Worm (Caenorhabditis elegans): ENCODE measurements around the gene F25D1.8.

The F25D1.8 gene

ce11 chrV:10539114-10539513 is at the start of gene F25D1.8:
Gene F25D1.8 (plus strand): TSS chrV:10539414.
- no peak for TF ChIP-seq unc-62 (GFP tag; optimal IDR thresholded peaks at IDR 0.05)

- TF ChIP-seq unc-62 (GFP tag; optimal IDR thresholded peaks at IDR 0.05): no peak
These were observed 49.2 kb upstream of the F25D1.8 start, which contains the start of gene ncx-5 for ce11 chrV:10489998-10490397. Gene ncx-5 (minus strand): TSS chrV:10490098.

ce11 chrV:10491443-10491842 is 47.8 kb upstream of the F25D1.8 start, which contains the start of gene aqp-5:
Gene aqp-5 (plus strand): TSS chrV:10491743.
- TF ChIP-seq unc-62 (GFP tag; optimal IDR thresholded peaks at IDR 0.05): no peak

- no peak for TF ChIP-seq unc-62 (GFP tag; optimal IDR thresholded peaks at IDR 0.05)
These were observed 46.1 kb upstream of the F25D1.8 start, which contains the start of gene ugt-33 for ce11 chrV:10493150-10493549. Gene ugt-33 (plus strand): TSS chrV:10493409.

ce11 chrV:10496733-10497132 is 42.5 kb upstream of the F25D1.8 start, which contains the start of gene C35A5.4:
Gene C35A5.4 (plus strand): TSS chrV:10497033.
- TF ChIP-seq unc-62 (GFP tag; optimal IDR thresholded peaks at IDR 0.05): no peak

ce11 chrV:10501295-10501694 is 37.9 kb upstream of the F25D1.8 start, which contains the start of gene C35A5.3:
Gene C35A5.3 (minus strand): TSS chrV:10501395.
- TF ChIP-seq unc-62 (GFP tag; optimal IDR thresholded peaks at IDR 0.05): no peak

ce11 chrV:10503011-10503410 is 36.2 kb upstream of the F25D1.8 start, which contains the start of gene C35A5.11:
Gene C35A5.11 (minus strand): TSS chrV:10503111.
- TF ChIP-seq unc-62 (GFP tag; optimal IDR thresholded peaks at IDR 0.05): no peak

ce11 chrV:10503893-10504292 is 35.3 kb upstream of the F25D1.8 start, which contains the start of gene C35A5.10:
Gene C35A5.10 (plus strand): TSS chrV:10504193.
- no peak for TF ChIP-seq unc-62 (GFP tag; optimal IDR thresholded peaks at IDR 0.05)

ce11 chrV:10505553-10505952 is 33.7 kb upstream of the F25D1.8 start, which contains the start of gene C35A5.5:
Gene C35A5.5 (plus strand): TSS chrV:10505853.
- no peak for TF ChIP-seq unc-62 (GFP tag; optimal IDR thresholded peaks at IDR 0.05)

- no peak for TF ChIP-seq unc-62 (GFP tag; optimal IDR thresholded peaks at IDR 0.05)
These were observed 30.4 kb upstream of the F25D1.8 start, which contains the start of gene C35A5.6 for ce11 chrV:10508855-10509254. Gene C35A5.6 (plus strand): TSS chrV:10509137.

- TF ChIP-seq unc-62 (GFP tag; optimal IDR thresholded peaks at IDR 0.05): no peak
These were observed 24.9 kb upstream of the F25D1.8 start, which contains the start of gene dmsr-8 for ce11 chrV:10514271-10514670. Gene dmsr-8 (minus strand): TSS chrV:10514371.

- TF ChIP-seq unc-62 (GFP tag; optimal IDR thresholded peaks at IDR 0.05): no peak
These were observed 22.5 kb upstream of the F25D1.8 start for ce11 chrV:10516702-10517101.

ce11 chrV:10525902-10526301 is 13.3 kb upstream of the F25D1.8 start, which contains the start of the genes C35A5.8 and hda-11:
Gene C35A5.8 (minus strand): TSS chrV:10525908.
Gene hda-11 (plus strand): TSS chrV:10526184.
- no peak for TF ChIP-seq unc-62 (GFP tag; optimal IDR thresholded peaks at IDR 0.05)

ce11 chrV:10528500-10528899 is 10.7 kb upstream of the F25D1.8 start, which contains the start of gene F25D1.3:
Gene F25D1.3 (plus strand): TSS chrV:10528724.
- no peak for TF ChIP-seq unc-62 (GFP tag; optimal IDR thresholded peaks at IDR 0.05)

- TF ChIP-seq unc-62 (GFP tag; optimal IDR thresholded peaks at IDR 0.05): no peak
These were observed 9.6 kb upstream of the F25D1.8 start for ce11 chrV:10529600-10529999.

- TF ChIP-seq unc-62 (GFP tag; optimal IDR thresholded peaks at IDR 0.05): no peak
These were observed 6.5 kb upstream of the F25D1.8 start, which contains the start of gene txt-10 for ce11 chrV:10532725-10533124. Gene txt-10 (minus strand): TSS chrV:10532825.

- no peak for TF ChIP-seq unc-62 (GFP tag; optimal IDR thresholded peaks at IDR 0.05)
These were observed 3.9 kb upstream of the F25D1.8 start for ce11 chrV:10535325-10535724.
